Worm (Caenorhabditis elegans) whole organism, early embryonic: Measurements from ENCODE around the gene dhhc-4.

Source experiments
- B0310.2 ChIP-seq: sonication (generic microtip); optimal IDR thresholded peaks from 2 replicates; lab custom pipeline; 2016; ENCODE audit warnings: mild to moderate bottlenecking, missing genetic modification characterization, missing compliant biosample characterization
- F13C5.2 ChIP-seq: sonication (generic microtip); optimal IDR thresholded peaks from 2 replicates; lab custom pipeline; 2017; ENCODE audit warnings: mild to moderate bottlenecking, missing genetic modification characterization, inconsistent platforms, missing compliant biosample characterization
- aly-1 ChIP-seq: sonication (generic microtip); optimal IDR thresholded peaks from 2 replicates; lab custom pipeline; 2016; ENCODE audit warnings: missing genetic modification characterization, missing compliant biosample characterization
- ama-1 ChIP-seq: fragments of 150-350 bp; optimal IDR thresholded peaks from 2 replicates; lab custom pipeline; 2014
- ceh-36 ChIP-seq: sonication (generic microtip); optimal IDR thresholded peaks from 2 replicates; lab custom pipeline; 2016; ENCODE audit warnings: missing genetic modification characterization, inconsistent platforms, missing compliant biosample characterization
- ets-7 ChIP-seq: sonication (generic microtip); optimal IDR thresholded peaks from 2 replicates; lab custom pipeline; 2016; ENCODE audit warnings: missing genotype, missing genetic modification characterization, missing compliant biosample characterization
- flt-1 ChIP-seq: fragments of 200-800 bp; sonication (Bioruptor generic); IDR thresholded peaks from 2 replicates; pipeline ENCODE4 v1.3.6; 2022; ENCODE audit warnings: missing genetic modification characterization, missing compliant biosample characterization
- scrt-1 ChIP-seq: fragments of 200-800 bp; sonication (Bioruptor generic); IDR thresholded peaks from 2 replicates; pipeline ENCODE4 v1.3.6; 2022; ENCODE audit warnings: missing genetic modification characterization, missing compliant biosample characterization

DNA sequence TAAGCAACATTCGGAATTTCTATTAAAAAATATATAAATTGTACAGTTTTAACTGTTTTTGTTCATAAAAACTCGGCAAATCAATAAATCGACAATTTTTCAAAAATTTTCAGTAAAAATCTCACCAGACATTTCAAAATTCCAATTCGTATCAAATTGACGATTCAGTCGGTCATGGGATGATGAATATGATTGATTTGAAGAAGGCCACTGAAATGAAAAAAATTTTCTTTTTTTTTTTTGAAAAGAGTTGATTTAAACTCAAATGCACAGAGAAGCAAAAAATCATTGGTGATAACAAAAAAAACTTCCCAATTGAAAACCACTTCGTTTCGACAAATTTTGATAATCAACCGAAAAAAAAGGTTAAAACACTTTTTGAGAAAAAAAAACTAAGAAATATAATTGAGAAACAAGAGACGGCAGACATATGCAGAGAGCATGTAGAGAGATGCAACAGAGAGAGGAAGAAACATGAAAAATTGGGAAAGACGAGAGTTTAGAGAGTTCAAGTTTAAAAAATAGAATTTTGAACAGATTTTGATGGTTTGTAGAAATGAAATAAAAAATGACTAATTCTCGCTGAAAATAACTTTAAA, 36.2 kb upstream of the dhhc-4 start:
- TF ChIP-seq ama-1 (no peak), ceh-36 (no peak), B0310.2 (no peak), scrt-1 (GFP tag; lab: Robert Waterston, UW) (no peak), aly-1 (no peak), F13C5.2 (tag; lab: Kevin White, UChicago) (no peak), flt-1 (GFP tag; lab: Robert Waterston, UW) (no peak), ets-7 (tag; lab: Kevin White, UChicago) (no peak)
